Worm (Caenorhabditis elegans) whole organism, L3 larva: ENCODE data around the gene fis-2.
A peak's percentile ranks its signal among the peaks of the same experiment; 100 is the strongest.
"Not testable (repeated sequence)": the region's sequence is repeated elsewhere in the genome, so short reads cannot be mapped to it uniquely, and the experiment has no call there.

Source experiments
- R02D3.7 ChIP-seq: fragments of 150-350 bp; optimal IDR thresholded peaks from 2 replicates; lab custom pipeline; 2014; ENCODE audit warnings: missing biosample characterization, missing genetic modification characterization
- ZK546.5 ChIP-seq: sonication (generic microtip); optimal IDR thresholded peaks from 2 replicates; lab custom pipeline; 2017; ENCODE audit warnings: missing biosample characterization, missing genetic modification characterization
- ceh-16 ChIP-seq: sonication (generic microtip); optimal IDR thresholded peaks from 2 replicates; lab custom pipeline; 2017; ENCODE audit warnings: missing biosample characterization, missing genetic modification characterization
- ceh-82 ChIP-seq: fragments of 150-350 bp; optimal IDR thresholded peaks from 2 replicates; lab custom pipeline; 2014; ENCODE audit warnings: missing biosample characterization, missing genetic modification characterization
- daf-12 ChIP-seq: fragments of 150-350 bp; optimal IDR thresholded peaks from 2 replicates; lab custom pipeline; 2014; ENCODE audit warnings: missing biosample characterization, missing genetic modification reagents, missing genetic modification characterization
- egl-5 ChIP-seq: fragments of 150-350 bp; optimal IDR thresholded peaks from 2 replicates; lab custom pipeline; 2017; ENCODE audit warnings: missing biosample characterization, missing genetic modification reagents, missing genetic modification characterization, inconsistent platforms
- elt-1 ChIP-seq: fragments of 150-350 bp; optimal IDR thresholded peaks from 2 replicates; lab custom pipeline; 2014; ENCODE audit warnings: missing biosample characterization, missing genetic modification characterization
- elt-2 ChIP-seq: sonication (generic microtip); optimal IDR thresholded peaks from 2 replicates; lab custom pipeline; 2016; ENCODE audit warnings: missing genetic modification reagents, mild to moderate bottlenecking, missing genetic modification characterization, missing compliant biosample characterization
- elt-3 ChIP-seq, 3 experiments: fragments of 150-350 bp in 1 of 3; sonication (generic microtip) in 2 of 3; optimal IDR thresholded peaks; 2 replicates in 2 of 3; 4 replicates in 1 of 3; lab custom pipeline; 2014 to 2017; ENCODE audit warnings: missing biosample characterization in 3 of 3, missing genetic modification characterization in 3 of 3
- fkh-10 ChIP-seq: sonication (generic microtip); optimal IDR thresholded peaks from 2 replicates; lab custom pipeline; 2017; ENCODE audit warnings: missing biosample characterization, missing genetic modification reagents, missing genetic modification characterization
- fos-1 ChIP-seq: fragments of 150-350 bp; optimal IDR thresholded peaks from 2 replicates; lab custom pipeline; 2014; ENCODE audit warnings: missing biosample characterization, missing genetic modification characterization
- hmg-11 ChIP-seq: sonication (generic microtip); optimal IDR thresholded peaks from 2 replicates; lab custom pipeline; 2016; ENCODE audit warnings: missing genetic modification characterization, missing compliant biosample characterization
- jun-1 ChIP-seq: fragments of 150-350 bp; optimal IDR thresholded peaks from 2 replicates; lab custom pipeline; 2014; ENCODE audit warnings: missing biosample characterization, missing genetic modification reagents, missing genetic modification characterization
- lin-15B ChIP-seq: fragments of 150-350 bp; optimal IDR thresholded peaks from 2 replicates; lab custom pipeline; 2014; ENCODE audit warnings: missing biosample characterization, missing genetic modification characterization
- lin-39 ChIP-seq: fragments of 150-350 bp; optimal IDR thresholded peaks from 2 replicates; lab custom pipeline; 2018; ENCODE audit warnings: missing biosample characterization, missing genetic modification reagents, missing genetic modification characterization
- mml-1 ChIP-seq: fragments of 150-350 bp; sonication (generic microtip); optimal IDR thresholded peaks from 3 replicates; lab custom pipeline; 2014; ENCODE audit warnings: missing biosample characterization, missing genetic modification characterization
- nfya-1 ChIP-seq: sonication (generic microtip); optimal IDR thresholded peaks from 2 replicates; lab custom pipeline; 2017; ENCODE audit warnings: missing genetic modification characterization, mild to moderate bottlenecking, missing compliant biosample characterization, antibody characterized with exemption, moderate library complexity; ENCODE audit not compliant: insufficient read depth
- nhr-11 ChIP-seq: fragments of 150-350 bp; optimal IDR thresholded peaks from 2 replicates; lab custom pipeline; 2014; ENCODE audit warnings: missing biosample characterization, missing genetic modification characterization
- nhr-12 ChIP-seq: fragments of 150-350 bp; optimal IDR thresholded peaks from 2 replicates; lab custom pipeline; 2014; ENCODE audit warnings: missing biosample characterization, missing genetic modification characterization
- nhr-23 ChIP-seq: fragments of 150-350 bp; optimal IDR thresholded peaks from 2 replicates; lab custom pipeline; 2014; ENCODE audit warnings: missing biosample characterization, missing genetic modification reagents, missing genetic modification characterization
- nhr-28 ChIP-seq: fragments of 150-350 bp; optimal IDR thresholded peaks from 2 replicates; lab custom pipeline; 2014; ENCODE audit warnings: missing biosample characterization, missing genetic modification characterization
- nhr-43 ChIP-seq: sonication (generic microtip); optimal IDR thresholded peaks from 2 replicates; lab custom pipeline; 2016; ENCODE audit warnings: mild to moderate bottlenecking, missing genetic modification characterization, missing compliant biosample characterization; ENCODE audit not compliant: poor library complexity, severe bottlenecking
- nhr-76 ChIP-seq: fragments of 150-350 bp; sonication (generic microtip); optimal IDR thresholded peaks from 5 replicates; lab custom pipeline; 2014; ENCODE audit warnings: missing biosample characterization, missing genetic modification characterization
- nhr-77 ChIP-seq: fragments of 150-350 bp; optimal IDR thresholded peaks from 2 replicates; lab custom pipeline; 2014; ENCODE audit warnings: missing biosample characterization, missing genetic modification characterization
- pha-4 ChIP-seq: fragments of 150-350 bp; optimal IDR thresholded peaks from 2 replicates; lab custom pipeline; 2014; ENCODE audit warnings: missing biosample characterization, missing genetic modification reagents, missing genetic modification characterization
- pqm-1 ChIP-seq: fragments of 150-350 bp; optimal IDR thresholded peaks from 2 replicates; lab custom pipeline; 2017; ENCODE audit warnings: missing biosample characterization, missing genetic modification characterization, inconsistent platforms
- skn-1 ChIP-seq: fragments of 150-350 bp; optimal IDR thresholded peaks from 2 replicates; lab custom pipeline; 2014; ENCODE audit warnings: missing biosample characterization, missing genetic modification characterization
- unc-39 ChIP-seq: sonication (generic microtip); optimal IDR thresholded peaks from 4 replicates; lab custom pipeline; 2017; ENCODE audit warnings: missing biosample characterization, missing genetic modification characterization
- unc-62 ChIP-seq: fragments of 150-350 bp; sonication (generic microtip); optimal IDR thresholded peaks from 4 replicates; lab custom pipeline; 2014; ENCODE audit warnings: missing biosample characterization, missing genetic modification reagents, missing genetic modification characterization
- zag-1 ChIP-seq: fragments of 150-350 bp; optimal IDR thresholded peaks from 2 replicates; lab custom pipeline; 2014; ENCODE audit warnings: missing biosample characterization, missing genetic modification characterization
- ztf-11 ChIP-seq: fragments of 150-350 bp; optimal IDR thresholded peaks from 2 replicates; lab custom pipeline; 2014; ENCODE audit warnings: missing biosample characterization, missing genetic modification characterization

fis-2 gene

ce11 chrX:8285169-8285796, at the start of gene fis-2, which contains the start of gene F13B9.2:
fis-2 (minus strand) TSS chrX:8285219.
F13B9.2 (plus strand) TSS chrX:8285683.
- TF ChIP-seq daf-12 (tag; lab: Kevin White, UChicago): no peak
- peak; percentile 46 for TF ChIP-seq nhr-23

- TF ChIP-seq pqm-1 (no peak), fos-1 (tag; lab: Kevin White, UChicago) (no peak), skn-1 (tag; lab: Kevin White, UChicago) (no peak), nfya-1 (no peak), fkh-10 (no peak), R02D3.7 (tag; lab: Kevin White, UChicago) (no peak), lin-39 (tag; lab: Kevin White, UChicago) (no peak), jun-1 (tag; lab: Kevin White, UChicago) (no peak), egl-5 (tag; lab: Kevin White, UChicago) (no peak), unc-62 (GFP tag; lab: Kevin White, UChicago) (no peak), mml-1 (tag; lab: Kevin White, UChicago) (no peak), nhr-43 (tag; lab: Kevin White, UChicago) (no peak), ZK546.5 (tag; lab: Kevin White, UChicago) (no peak), daf-12 (tag; lab: Kevin White, UChicago) (no peak), nhr-76 (tag; lab: Kevin White, UChicago) (no peak), elt-3 (tag; optimal IDR thresholded peaks at IDR 0.05; lab: Kevin White, UChicago) (no peak), nhr-12 (tag; lab: Kevin White, UChicago) (no peak), pha-4 (no peak), nhr-23 (no peak)
Observed at ce11 chrX:8327800-8328199, 42.8 kb upstream of the fis-2 start, which contains the start of gene F55E10.4. F55E10.4 (minus strand) TSS chrX:8327900.

- TF ChIP-seq unc-39 (tag; lab: Kevin White, UChicago) (no peak), skn-1 (tag; lab: Kevin White, UChicago) (no peak), ztf-11 (tag; lab: Kevin White, UChicago) (no peak), ceh-16 (tag; lab: Kevin White, UChicago) (no peak), nhr-28 (tag; lab: Kevin White, UChicago) (no peak), hmg-11 (no peak), R02D3.7 (tag; lab: Kevin White, UChicago) (no peak), elt-1 (tag; lab: Kevin White, UChicago) (no peak)
Observed at ce11 chrX:8326394-8326793, 41.4 kb upstream of the fis-2 start, which contains the start of gene R09F10.8. R09F10.8 (minus strand) TSS chrX:8326451.

ce11 chrX:8323371-8323770, 38.4 kb upstream of the fis-2 start, which contains the start of gene R09F10.1:
R09F10.1 (plus strand) TSS chrX:8323592.
- peak; percentile 46 for TF ChIP-seq pqm-1
- peak; percentile 50 for TF ChIP-seq pha-4
- peak; percentile 75 for TF ChIP-seq elt-2 (tag; lab: Kevin White, UChicago)
- no peak for TF ChIP-seq nhr-76 (tag; lab: Kevin White, UChicago)

- not testable (repeated sequence) for TF ChIP-seq ceh-82, elt-2, egl-5 (tag; lab: Kevin White, UChicago)
Observed at ce11 chrX:8321811-8322210, 36.8 kb upstream of the fis-2 start, which contains the start of gene abu-9. abu-9 (plus strand) TSS chrX:8322111.

- TF ChIP-seq nhr-11 (tag; lab: Kevin White, UChicago): no peak
- TF ChIP-seq zag-1 (tag; lab: Kevin White, UChicago): no peak
- TF ChIP-seq hmg-11: no peak
- TF ChIP-seq lin-15B (tag; lab: Kevin White, UChicago): no peak
- no peak for TF ChIP-seq pha-4
- TF ChIP-seq nhr-77 (tag; lab: Kevin White, UChicago): no peak
Observed at ce11 chrX:8320889-8321288, 35.9 kb upstream of the fis-2 start, which contains the start of gene pqn-57. pqn-57 (minus strand) TSS chrX:8320989.
